Fruit fly (Drosophila melanogaster): ENCODE data around the gene CG6149.

Gene CG6149

dm6 chr3L:11405362-11406254 is 29.7 kb downstream of the CG6149 start (continued):
- TF ChIP-seq dsx (GFP tag; optimal IDR thresholded peaks at IDR 0.05; ENCODE audit: poor library complexity, severe bottlenecking) = peak; percentile 100
- TF ChIP-seq lz (GFP tag; optimal IDR thresholded peaks at IDR 0.05) = peak; percentile 91
- TF ChIP-seq svp (GFP tag) = peak; percentile 95
- TF ChIP-seq fd85E (GFP tag; optimal IDR thresholded peaks at IDR 0.05) = peak; percentile 79
- peak; percentile 96 for TF ChIP-seq net (GFP tag; optimal IDR thresholded peaks at IDR 0.05)
- TF ChIP-seq CG1621 (tag; optimal IDR thresholded peaks at IDR 0.05) = peak; percentile 96
- peak; percentile 94 for TF ChIP-seq Hr39 (GFP tag; optimal IDR thresholded peaks at IDR 0.05)
- TF ChIP-seq Ets96B (tag; optimal IDR thresholded peaks at IDR 0.05) = peak; percentile 96
- TF ChIP-seq Eip75B (GFP tag; optimal IDR thresholded peaks at IDR 0.05) = peak; percentile 91
- TF ChIP-seq CG9139 (GFP tag; optimal IDR thresholded peaks at IDR 0.05) = peak; percentile 89
- TF ChIP-seq fd59A (GFP tag; optimal IDR thresholded peaks at IDR 0.05) = peak; percentile 96
- peak; percentile 52 for TF ChIP-seq Blimp-1 (GFP tag; optimal IDR thresholded peaks at IDR 0.05)
- TF ChIP-seq Eip78C (GFP tag) = peak; percentile 98
- TF ChIP-seq CG8632 (GFP tag; optimal IDR thresholded peaks at IDR 0.05) = peak; percentile 97
- peak; percentile 91 for TF ChIP-seq Ets21C (GFP tag; optimal IDR thresholded peaks at IDR 0.05)
- TF ChIP-seq Eip93F (GFP tag; optimal IDR thresholded peaks at IDR 0.05) = peak; percentile 85
- TF ChIP-seq CG11902 (GFP tag; optimal IDR thresholded peaks at IDR 0.05) = peak; percentile 80
- TF ChIP-seq CG6792 (GFP tag; optimal IDR thresholded peaks at IDR 0.05) = peak; percentile 94
- TF ChIP-seq salr (GFP tag; optimal IDR thresholded peaks at IDR 0.05) = peak; percentile 94 to 96

- TF ChIP-seq Smox (GFP tag; optimal IDR thresholded peaks at IDR 0.05) (peak; percentile 62), Sox102F (GFP tag; optimal IDR thresholded peaks at IDR 0.05) (peak; percentile 54), CG31627 (GFP tag; optimal IDR thresholded peaks at IDR 0.05) (peak; percentile 47), CG6808 (GFP tag; optimal IDR thresholded peaks at IDR 0.05) (no peak), CG3919 (GFP tag; optimal IDR thresholded peaks at IDR 0.05) (no peak), eg (GFP tag; IDR thresholded peaks at IDR 0.05) (no peak), Gug (GFP tag; IDR thresholded peaks at IDR 0.05) (no peak), Hr39 (GFP tag; optimal IDR thresholded peaks at IDR 0.05) (peak; percentile 62), CG1621 (tag; optimal IDR thresholded peaks at IDR 0.05) (no peak), CG11902 (GFP tag; optimal IDR thresholded peaks at IDR 0.05) (no peak), CG11762 (GFP tag; optimal IDR thresholded peaks at IDR 0.05; ENCODE audit: insufficient read depth) (no peak), CG4318 (GFP tag; optimal IDR thresholded peaks at IDR 0.05) (no peak), CG8119 (GFP tag; IDR thresholded peaks at IDR 0.05) (no peak), lz (GFP tag; optimal IDR thresholded peaks at IDR 0.05) (peak; percentile 46), CG9139 (GFP tag; optimal IDR thresholded peaks at IDR 0.05) (no peak), esn (GFP tag; optimal IDR thresholded peaks at IDR 0.05) (peak; percentile 64), salr (GFP tag; optimal IDR thresholded peaks at IDR 0.05) (no peak), CG6163 (GFP tag; IDR thresholded peaks at IDR 0.05) (no peak), CG7368 (GFP tag; optimal IDR thresholded peaks at IDR 0.05) (peak; percentile 5), Eip75B (GFP tag; optimal IDR thresholded peaks at IDR 0.05) (peak; percentile 7), CG15336 (GFP tag; IDR thresholded peaks at IDR 0.05) (no peak), net (GFP tag; optimal IDR thresholded peaks at IDR 0.05) (no peak), dac (GFP tag; optimal IDR thresholded peaks at IDR 0.05) (no peak), CG8632 (GFP tag; optimal IDR thresholded peaks at IDR 0.05) (peak; percentile 41), pdm3 (GFP tag; optimal IDR thresholded peaks at IDR 0.05) (peak; percentile 41), acj6 (GFP tag; optimal IDR thresholded peaks at IDR 0.05) (peak; percentile 2), cyc (GFP tag; optimal IDR thresholded peaks at IDR 0.05) (peak; percentile 44), CG8319 (GFP tag; optimal IDR thresholded peaks at IDR 0.05) (peak; percentile 8), svp (GFP tag) (peak; percentile 60), CG34406 (GFP tag; optimal IDR thresholded peaks at IDR 0.05) (peak; percentile 4), Sox15 (GFP tag; optimal IDR thresholded peaks at IDR 0.05) (peak; percentile 25), fd59A (GFP tag; optimal IDR thresholded peaks at IDR 0.05) (no peak), Blimp-1 (GFP tag; optimal IDR thresholded peaks at IDR 0.05) (no peak), CG10669 (GFP tag; optimal IDR thresholded peaks at IDR 0.05) (peak; percentile 3), Ets21C (GFP tag; optimal IDR thresholded peaks at IDR 0.05) (peak; percentile 19), CG32006 (GFP tag; optimal IDR thresholded peaks at IDR 0.05) (no peak), ss (GFP tag; optimal IDR thresholded peaks at IDR 0.05) (no peak), Met (GFP tag; optimal IDR thresholded peaks at IDR 0.05) (peak; percentile 65), CG6792 (GFP tag; optimal IDR thresholded peaks at IDR 0.05) (peak; percentile 46), CG6276 (GFP tag; optimal IDR thresholded peaks at IDR 0.05) (no peak), Hr4 (GFP tag; optimal IDR thresholded peaks at IDR 0.05) (no peak)
Observed at dm6 chr3L:11403542-11403941, 31.7 kb downstream of the CG6149 start.

Measured in whole organism, prepupa.